Worm (Caenorhabditis elegans): ENCODE data around the gene fbxa-61.

ce11 chrIII:1230672-1231071, 8.2 kb upstream of the fbxa-61 start:
- TF ChIP-seq ztf-11 (tag; optimal IDR thresholded peaks at IDR 0.05) (no peak), elt-3 (tag; optimal IDR thresholded peaks at IDR 0.05) (no peak), unc-39 (tag; optimal IDR thresholded peaks at IDR 0.05) (no peak), cnd-1 (tag; optimal IDR thresholded peaks at IDR 0.05) (no peak), lin-13 (tag; optimal IDR thresholded peaks at IDR 0.05) (no peak)
